Fruit fly (Drosophila melanogaster) S2 (cell line): ENCODE measurements around the gene CG43181.

ENCODE experiments used
- CG8478 ChIP-seq: fragments of >200 bp; optimal IDR thresholded peaks from 2 replicates; lab custom pipeline; 2018
- CTCF ChIP-seq, 2 experiments: fragments of >200 bp; optimal IDR thresholded peaks; 2 replicates each; lab custom pipeline; 2018

DNA sequence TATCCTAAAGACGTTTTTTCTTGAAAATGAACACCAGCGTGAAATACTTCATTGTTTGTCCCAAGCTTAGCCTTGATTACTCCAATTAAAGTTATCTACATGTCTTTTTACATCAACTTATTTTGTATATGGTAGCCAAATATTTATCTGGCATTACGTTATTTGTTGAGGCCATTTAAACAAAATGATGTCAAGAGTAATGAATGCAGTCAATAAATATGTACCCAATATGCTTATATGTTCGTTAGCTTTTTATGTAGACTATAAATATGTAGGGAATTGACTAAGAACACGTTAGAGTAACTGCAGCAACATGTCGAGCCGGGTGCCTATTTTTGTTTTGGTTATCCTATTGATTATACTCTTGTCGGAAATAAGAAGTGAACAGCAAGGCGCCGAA, at the start of gene CG43181:
- TF ChIP-seq CG8478: no peak
- no peak for TF ChIP-seq CTCF (optimal IDR thresholded peaks at IDR 0.05; lab: Kevin White, UChicago)
